Worm (Caenorhabditis elegans): ENCODE results near the gene Y50D4A.6.

The Y50D4A.6 gene

ce11 chrV:1153925-1154324, 45.1 kb downstream of the Y50D4A.6 start:
- no peak for TF ChIP-seq F37B4.10 (GFP tag; IDR thresholded peaks at IDR 0.05)
- no peak for TF ChIP-seq Y79H2A.3 (GFP tag; conservative IDR thresholded peaks at IDR 0.05)
- no peak for TF ChIP-seq attf-3 (GFP tag; conservative IDR thresholded peaks at IDR 0.05)
- no peak for TF ChIP-seq madf-8 (GFP tag; conservative IDR thresholded peaks at IDR 0.05)
- no peak for TF ChIP-seq nhr-179 (tag; optimal IDR thresholded peaks at IDR 0.05)
- peak; percentile 78 for TF ChIP-seq attf-5 (GFP tag; optimal IDR thresholded peaks at IDR 0.05)
- no peak for TF ChIP-seq fkh-3 (tag; optimal IDR thresholded peaks at IDR 0.05)
- TF ChIP-seq hlh-26 (GFP tag; conservative IDR thresholded peaks at IDR 0.05), result no peak
- TF ChIP-seq cebp-1 (GFP tag; IDR thresholded peaks at IDR 0.05), result peak; percentile 57; the same call in 1 of the 2 replicates
- TF ChIP-seq cebp-1 (tag; optimal IDR thresholded peaks at IDR 0.05), result peak; percentile 66
- TF ChIP-seq xnd-1 (tag; optimal IDR thresholded peaks at IDR 0.05), result no peak
- TF ChIP-seq mes-4 (tag; optimal IDR thresholded peaks at IDR 0.05), result no peak
- TF ChIP-seq pbrm-1 (GFP tag; IDR thresholded peaks at IDR 0.05), result no peak
- TF ChIP-seq F10E7.11 (tag; optimal IDR thresholded peaks at IDR 0.05), result no peak
- TF ChIP-seq T26A5.8 (tag; optimal IDR thresholded peaks at IDR 0.05), result no peak
- TF ChIP-seq rcor-1 (GFP tag; IDR thresholded peaks at IDR 0.05), result no peak
- no peak for TF ChIP-seq F49E8.2 (tag; optimal IDR thresholded peaks at IDR 0.05; ENCODE audit: insufficient read depth)
- TF ChIP-seq snpc-3.4 (tag; optimal IDR thresholded peaks at IDR 0.05), result no peak
- peak; percentile 32 for TF ChIP-seq madf-10 (tag; optimal IDR thresholded peaks at IDR 0.05)
- TF ChIP-seq C06A6.2 (GFP tag; conservative IDR thresholded peaks at IDR 0.05), result no peak
- no peak for TF ChIP-seq ceh-58 (GFP tag; IDR thresholded peaks at IDR 0.05)
- no peak for TF ChIP-seq Y67H2A.10 (GFP tag; conservative IDR thresholded peaks at IDR 0.05)
- 0 out of 2 replicates have a peak, but pooled peaks have one; percentile 11 for TF ChIP-seq Y53G8AR.9 (GFP tag; conservative IDR thresholded peaks at IDR 0.05)
- TF ChIP-seq lsl-1 (GFP tag; optimal IDR thresholded peaks at IDR 0.05), result no peak
- peak; percentile 46 for TF ChIP-seq ets-4 (GFP tag; optimal IDR thresholded peaks at IDR 0.05)
- no peak for TF ChIP-seq bed-1 (GFP tag; IDR thresholded peaks at IDR 0.05)
- peak; percentile 32 for TF ChIP-seq ekl-4 (GFP tag; IDR thresholded peaks at IDR 0.05)
- no peak for TF ChIP-seq pha-4 (tag; optimal IDR thresholded peaks at IDR 0.05)
- TF ChIP-seq snpc-1.3 (tag; optimal IDR thresholded peaks at IDR 0.05; ENCODE audit: insufficient read depth), result no peak
- no peak for TF ChIP-seq rpc-1 (optimal IDR thresholded peaks at IDR 0.05)
- no peak for TF ChIP-seq rpc-1 (tag; optimal IDR thresholded peaks at IDR 0.05)
- TF ChIP-seq repo-1 (tag; optimal IDR thresholded peaks at IDR 0.05), result no peak
- no peak for TF ChIP-seq let-607 (tag; optimal IDR thresholded peaks at IDR 0.05)
- TF ChIP-seq ceh-40 (GFP tag; IDR thresholded peaks at IDR 0.05), result no peak
- TF ChIP-seq lag-1 (GFP tag; IDR thresholded peaks at IDR 0.05), result no peak
- no peak for TF ChIP-seq nhr-27 (tag; optimal IDR thresholded peaks at IDR 0.05)
- TF ChIP-seq tbx-9 (tag; optimal IDR thresholded peaks at IDR 0.05; ENCODE audit: borderline replicate concordance), result no peak
- no peak for TF ChIP-seq ztf-26 (tag; optimal IDR thresholded peaks at IDR 0.05)
- no peak for TF ChIP-seq madf-3 (GFP tag; IDR thresholded peaks at IDR 0.05)
- no peak for TF ChIP-seq D2030.7 (GFP tag; IDR thresholded peaks at IDR 0.05)
- TF ChIP-seq unc-62 (GFP tag; optimal IDR thresholded peaks at IDR 0.05), result no peak
- TF ChIP-seq hrde-1 (tag; optimal IDR thresholded peaks at IDR 0.05; ENCODE audit: borderline replicate concordance), result no peak
- peak; percentile 5 for TF ChIP-seq lin-54 (GFP tag; optimal IDR thresholded peaks at IDR 0.05)
- TF ChIP-seq T07F8.4 (tag; optimal IDR thresholded peaks at IDR 0.05), result no peak
- no peak for TF ChIP-seq nfya-1 (tag; optimal IDR thresholded peaks at IDR 0.05; ENCODE audit: borderline replicate concordance, insufficient read depth)
- no peak for TF ChIP-seq B0019.2 (GFP tag; conservative IDR thresholded peaks at IDR 0.05)
- TF ChIP-seq K11D2.4 (GFP tag; IDR thresholded peaks at IDR 0.05), result no peak
- TF ChIP-seq dpl-1 (GFP tag; optimal IDR thresholded peaks at IDR 0.05), result no peak
- no peak for TF ChIP-seq hsf-1 (GFP tag; IDR thresholded peaks at IDR 0.05)
- peak; percentile 87 for TF ChIP-seq nhr-80 (tag; optimal IDR thresholded peaks at IDR 0.05)

All from whole organism, young adult.